Worm (Caenorhabditis elegans): ENCODE results near the gene Y44A6C.2.

DNA sequence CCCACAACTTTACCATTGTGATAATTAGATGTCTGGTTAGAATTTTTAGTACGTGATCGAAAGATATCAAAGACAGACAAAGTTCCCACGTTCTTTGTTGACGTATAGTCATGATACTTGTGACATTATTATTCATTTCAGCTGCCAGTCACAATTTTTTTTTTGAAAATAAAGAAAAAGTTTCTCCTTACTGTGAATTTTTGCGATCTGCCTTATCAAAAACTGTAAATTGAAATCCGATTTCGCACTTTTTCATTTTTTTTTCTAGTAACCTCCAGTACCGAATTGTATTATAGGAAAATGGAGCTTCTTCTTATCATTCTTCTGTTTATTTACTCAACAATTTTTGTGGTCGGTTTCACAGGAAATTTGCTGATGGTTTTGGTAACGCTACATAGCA is 40.9 kb upstream of the Y44A6C.2 start, which contains the start of gene srsx-35:
- TF ChIP-seq mdl-1 (tag; optimal IDR thresholded peaks at IDR 0.05) = no peak
- TF ChIP-seq zag-1 (tag; optimal IDR thresholded peaks at IDR 0.05) = no peak
- TF ChIP-seq daf-12 (tag; optimal IDR thresholded peaks at IDR 0.05) = no peak
- no peak for TF ChIP-seq sea-2 (GFP tag; optimal IDR thresholded peaks at IDR 0.05)
- no peak for TF ChIP-seq lin-39 (tag; optimal IDR thresholded peaks at IDR 0.05)

Measured in whole organism, L3 larva.